Worm (Caenorhabditis elegans): ENCODE data around the gene gst-31.

DNA sequence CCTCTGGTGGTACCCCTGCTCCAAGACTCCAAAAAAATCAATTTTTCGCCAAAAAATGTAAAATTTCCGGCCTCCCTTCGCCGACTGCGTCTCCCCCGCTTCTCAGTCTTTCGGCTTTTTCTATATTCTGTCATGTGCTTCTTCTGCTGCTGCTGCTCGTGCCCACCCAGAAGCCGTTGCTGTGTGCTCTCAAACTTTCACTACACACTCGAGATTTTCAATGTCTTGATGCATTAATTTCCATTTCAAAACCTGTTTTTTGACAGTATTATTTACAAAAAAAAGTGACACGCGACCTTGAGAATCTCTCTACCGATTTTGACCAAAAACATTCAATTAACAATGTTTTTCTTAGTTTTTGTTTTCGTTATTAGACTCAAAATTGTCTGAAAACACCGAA lies 34.5 kb upstream of the gst-31 start:
- TF ChIP-seq ets-7 (tag; optimal IDR thresholded peaks at IDR 0.05) = no peak
- TF ChIP-seq F13C5.2 (tag; optimal IDR thresholded peaks at IDR 0.05) = no peak
- no peak for TF ChIP-seq flt-1 (GFP tag; IDR thresholded peaks at IDR 0.05)
- no peak for TF ChIP-seq ama-1 (optimal IDR thresholded peaks at IDR 0.05)
- TF ChIP-seq tbx-37 (GFP tag; conservative IDR thresholded peaks at IDR 0.05) = no peak
- no peak for TF ChIP-seq ceh-13 (GFP tag; optimal IDR thresholded peaks at IDR 0.05)
- TF ChIP-seq hmbx-1 (tag; optimal IDR thresholded peaks at IDR 0.05) = no peak
- TF ChIP-seq hmg-4 (GFP tag; optimal IDR thresholded peaks at IDR 0.05) = no peak
- TF ChIP-seq B0310.2 (tag; optimal IDR thresholded peaks at IDR 0.05) = no peak
